Fruit fly (Drosophila melanogaster): ENCODE results near the gene EloA.

The EloA gene

DNA sequence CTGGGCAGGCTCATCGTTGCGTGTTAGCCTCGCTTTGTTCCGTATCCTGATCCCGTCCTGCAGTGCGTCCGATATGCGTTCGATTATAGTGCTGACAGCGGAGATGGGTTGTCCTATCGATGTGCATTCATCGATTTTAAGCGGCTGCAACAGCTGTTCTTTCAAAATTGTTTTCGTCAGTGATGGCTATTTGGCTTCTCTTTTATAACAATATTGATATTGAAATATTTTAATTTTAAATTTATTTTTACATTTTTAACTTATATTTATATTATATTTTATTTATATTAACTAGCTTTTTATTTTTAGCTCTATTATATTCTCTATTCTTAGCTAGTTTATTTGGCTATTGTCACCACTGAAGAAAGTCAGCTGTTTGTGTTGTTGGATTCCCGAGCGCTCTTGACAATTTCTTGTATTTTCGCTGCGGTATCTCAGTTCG, 6.6 kb downstream of the EloA start, which contains the start of the genes wda and Pex11c (continued):
- TF ChIP-seq ATbp (GFP tag; optimal IDR thresholded peaks at IDR 0.05) = peak; percentile 80
- peak; percentile 87 for TF ChIP-seq CG9817 (tag; optimal IDR thresholded peaks at IDR 0.05)
- no peak for TF ChIP-seq CG31365 (tag; optimal IDR thresholded peaks at IDR 0.05)
- TF ChIP-seq cwo (GFP tag; optimal IDR thresholded peaks at IDR 0.05) = peak; percentile 73
- no peak; the same call in 2 of the 3 replicates for TF ChIP-seq CG11560 (tag; IDR thresholded peaks at IDR 0.05)
- peak; percentile 77 for TF ChIP-seq Bgb (GFP tag; IDR thresholded peaks at IDR 0.05; ENCODE audit: partially characterized antibody)
- TF ChIP-seq Bdp1 (GFP tag; optimal IDR thresholded peaks at IDR 0.05) = peak; percentile 42
- peak; percentile 92 for TF ChIP-seq grau (tag; optimal IDR thresholded peaks at IDR 0.05)
- no peak for TF ChIP-seq CG8944 (GFP tag; optimal IDR thresholded peaks at IDR 0.05)
- TF ChIP-seq cad (GFP tag; optimal IDR thresholded peaks at IDR 0.05) = no peak
- peak; percentile 71 for TF ChIP-seq YL-1 (GFP tag; optimal IDR thresholded peaks at IDR 0.05)
- TF ChIP-seq dysf (GFP tag; IDR thresholded peaks at IDR 0.05) = peak; percentile 90
- TF ChIP-seq gce (GFP tag; IDR thresholded peaks at IDR 0.05) = no peak
- no peak for TF ChIP-seq Mes4 (GFP tag; optimal IDR thresholded peaks at IDR 0.05)
- TF ChIP-seq Jarid2 (GFP tag; optimal IDR thresholded peaks at IDR 0.05) = peak; percentile 51
- TF ChIP-seq maf-S (GFP tag; optimal IDR thresholded peaks at IDR 0.05) = no peak
- peak; percentile 70 for TF ChIP-seq tap (tag; optimal IDR thresholded peaks at IDR 0.05)
- no peak for TF ChIP-seq CG1832 (GFP tag; optimal IDR thresholded peaks at IDR 0.05)
- TF ChIP-seq toy (GFP tag; IDR thresholded peaks at IDR 0.05) = peak; percentile 37; the same call in 1 of the 2 replicates
- no peak for TF ChIP-seq h (optimal IDR thresholded peaks at IDR 0.05)
- peak; percentile 54; the same call in 1 of the 2 replicates for TF ChIP-seq onecut (GFP tag; IDR thresholded peaks at IDR 0.05)
- peak; percentile 96 for TF ChIP-seq CG17829 (tag; optimal IDR thresholded peaks at IDR 0.05)
- peak; percentile 94 for TF ChIP-seq unpg (GFP tag; optimal IDR thresholded peaks at IDR 0.05)
- TF ChIP-seq rib (GFP tag; IDR thresholded peaks at IDR 0.05) = no peak
- peak; percentile 82 for TF ChIP-seq caup (GFP tag; optimal IDR thresholded peaks at IDR 0.05; ENCODE audit: severe bottlenecking)
- TF ChIP-seq nau (GFP tag; optimal IDR thresholded peaks at IDR 0.05) = no peak
- TF ChIP-seq CG14050 (GFP tag; IDR thresholded peaks at IDR 0.05) = no peak; the same call in 2 of the 3 replicates
- TF ChIP-seq ken (GFP tag; IDR thresholded peaks at IDR 0.05) = peak; percentile 80
- TF ChIP-seq nom (GFP tag; optimal IDR thresholded peaks at IDR 0.05) = no peak
- TF ChIP-seq MBD-R2 (GFP tag; IDR thresholded peaks at IDR 0.05) = peak; percentile 87
- TF ChIP-seq Abd-B (GFP tag; optimal IDR thresholded peaks at IDR 0.05) = no peak
- TF ChIP-seq CG10959 (GFP tag; IDR thresholded peaks at IDR 0.05) = peak; percentile 71
- TF ChIP-seq ato (GFP tag; IDR thresholded peaks at IDR 0.05; ENCODE audit: partially characterized antibody) = peak; percentile 44; the same call in 1 of the 2 replicates
- TF ChIP-seq Rfx (GFP tag; IDR thresholded peaks at IDR 0.05) = peak; percentile 90
- TF ChIP-seq wdn (GFP tag; IDR thresholded peaks at IDR 0.05) = peak; percentile 75
- no peak for TF ChIP-seq trh (GFP tag; optimal IDR thresholded peaks at IDR 0.05)
- no peak for TF ChIP-seq Hr78 (GFP tag; optimal IDR thresholded peaks at IDR 0.05)
- peak; percentile 95 for TF ChIP-seq gsb-n (tag; optimal IDR thresholded peaks at IDR 0.05)
- TF ChIP-seq B-H1 (GFP tag; IDR thresholded peaks at IDR 0.05) = peak; percentile 77
- TF ChIP-seq Hr51 (GFP tag; optimal IDR thresholded peaks at IDR 0.05) = peak; percentile 56 to 92
- TF ChIP-seq CG12071 (GFP tag; optimal IDR thresholded peaks at IDR 0.05) = no peak
- TF ChIP-seq CG17186 (GFP tag; optimal IDR thresholded peaks at IDR 0.05) = peak; percentile 5
- TF ChIP-seq slou (GFP tag; optimal IDR thresholded peaks at IDR 0.05) = peak; percentile 36
- no peak for TF ChIP-seq CG7987 (GFP tag; optimal IDR thresholded peaks at IDR 0.05)
- peak; percentile 43 for TF ChIP-seq CG5245 (GFP tag; optimal IDR thresholded peaks at IDR 0.05)
- no peak for TF ChIP-seq CG16779 (GFP tag; IDR thresholded peaks at IDR 0.05)
- TF ChIP-seq CG16815 (GFP tag; optimal IDR thresholded peaks at IDR 0.05) = peak; percentile 72
- peak; percentile 92 for TF ChIP-seq CG12659 (GFP tag; optimal IDR thresholded peaks at IDR 0.05)
- TF ChIP-seq Usf (GFP tag; optimal IDR thresholded peaks at IDR 0.05) = peak; percentile 70
- TF ChIP-seq pum (GFP tag; optimal IDR thresholded peaks at IDR 0.05) = peak; percentile 45
